Fruit fly (Drosophila melanogaster) whole organism, embryonic: Measurements from ENCODE around the gene CG12081.

ENCODE experiments used
- B-H2 ChIP-seq: fragments of 200-800 bp; sonication (Bioruptor generic); optimal IDR thresholded peaks from 2 replicates; lab custom pipeline; 2018; ENCODE audit warnings: missing biosample characterization, mild to moderate bottlenecking, missing genetic modification characterization
- BEAF-32 ChIP-seq: fragments of 200-800 bp; sonication (Bioruptor generic); optimal IDR thresholded peaks from 3 replicates; lab custom pipeline; 2017; ENCODE audit warnings: missing biosample characterization, missing genetic modification characterization, mild to moderate bottlenecking, moderate library complexity, missing genetic modification reagents
- Bgb ChIP-seq: fragments of 200-800 bp; sonication (Bioruptor generic); IDR thresholded peaks from 2 replicates; pipeline ENCODE4 v1.3.6; 2022; ENCODE audit warnings: missing biosample characterization, missing genetic modification characterization; ENCODE audit not compliant: partially characterized antibody
- C15 ChIP-seq: fragments of 200-800 bp; sonication (Bioruptor generic); IDR thresholded peaks from 3 replicates; pipeline ENCODE4 v1.3.6; 2022; ENCODE audit warnings: missing biosample characterization, missing genetic modification characterization
- CG10431 ChIP-seq: fragments of 200-800 bp; sonication (Bioruptor generic); optimal IDR thresholded peaks from 3 replicates; lab custom pipeline; 2018; ENCODE audit warnings: missing biosample characterization, mild to moderate bottlenecking, missing genetic modification characterization
- CG12236 ChIP-seq: fragments of 200-800 bp; sonication (Bioruptor generic); optimal IDR thresholded peaks from 2 replicates; lab custom pipeline; 2016; ENCODE audit warnings: missing biosample characterization, missing genetic modification characterization
- CG13775 ChIP-seq: fragments of 200-800 bp; sonication (Bioruptor generic); optimal IDR thresholded peaks from 3 replicates; lab custom pipeline; 2017; ENCODE audit warnings: missing biosample characterization, mild to moderate bottlenecking, missing genetic modification characterization
- CG15011 ChIP-seq: fragments of 200-800 bp; sonication (Bioruptor generic); optimal IDR thresholded peaks from 3 replicates; lab custom pipeline; 2018; ENCODE audit warnings: missing biosample characterization, mild to moderate bottlenecking, missing genetic modification characterization
- CG17568 ChIP-seq: fragments of 200-800 bp; sonication (Bioruptor generic); optimal IDR thresholded peaks from 2 replicates; lab custom pipeline; 2018; ENCODE audit warnings: missing biosample characterization, mild to moderate bottlenecking, missing genetic modification characterization, moderate library complexity
- CG2129 ChIP-seq: fragments of 200-800 bp; sonication (Bioruptor generic); IDR thresholded peaks from 2 replicates; pipeline ENCODE4 v1.3.6; 2022; ENCODE audit warnings: missing biosample characterization, missing genetic modification characterization; ENCODE audit not compliant: partially characterized antibody
- CG2202 ChIP-seq: fragments of 200-800 bp; sonication (Bioruptor generic); optimal IDR thresholded peaks from 2 replicates; lab custom pipeline; 2018; ENCODE audit warnings: missing biosample characterization, mild to moderate bottlenecking, missing genetic modification characterization
- CG2875 ChIP-seq: fragments of 200-800 bp; sonication (Bioruptor generic); optimal IDR thresholded peaks from 2 replicates; lab custom pipeline; 2017; ENCODE audit warnings: missing biosample characterization, mild to moderate bottlenecking, missing genetic modification characterization, missing genetic modification reagents
- CG32767 ChIP-seq: fragments of 200-800 bp; sonication (Bioruptor generic); IDR thresholded peaks from 2 replicates; pipeline ENCODE4 v1.3.6; 2022; ENCODE audit warnings: missing biosample characterization, missing genetic modification characterization
- CG33557 ChIP-seq: fragments of 200-800 bp; sonication (Bioruptor generic); optimal IDR thresholded peaks from 2 replicates; lab custom pipeline; 2019; ENCODE audit warnings: missing biosample characterization, mild to moderate bottlenecking, missing genetic modification characterization, moderate library complexity
- CG3847 ChIP-seq: fragments of 200-800 bp; sonication (Bioruptor generic); IDR thresholded peaks from 2 replicates; pipeline ENCODE4 v1.3.6; 2022; ENCODE audit warnings: missing biosample characterization, missing genetic modification characterization
- CG4360 ChIP-seq: fragments of 200-800 bp; sonication (Bioruptor generic); IDR thresholded peaks from 2 replicates; pipeline ENCODE4 v1.3.6; 2022; ENCODE audit warnings: missing biosample characterization, missing genetic modification characterization
- CG4404 ChIP-seq: fragments of 200-800 bp; sonication (Bioruptor generic); IDR thresholded peaks from 2 replicates; pipeline ENCODE4 v1.3.6; 2022; ENCODE audit warnings: missing biosample characterization, missing genetic modification characterization
- CG5245 ChIP-seq: fragments of 200-800 bp; sonication (Bioruptor generic); optimal IDR thresholded peaks from 3 replicates; lab custom pipeline; 2016; ENCODE audit warnings: missing biosample characterization, missing genetic modification characterization
- CG7556 ChIP-seq: fragments of 200-800 bp; sonication (Bioruptor generic); optimal IDR thresholded peaks from 2 replicates; lab custom pipeline; 2017; ENCODE audit warnings: missing biosample characterization, mild to moderate bottlenecking, missing genetic modification characterization
- CG8359 ChIP-seq: fragments of 200-800 bp; sonication (Bioruptor generic); optimal IDR thresholded peaks from 2 replicates; lab custom pipeline; 2017; ENCODE audit warnings: missing biosample characterization, mild to moderate bottlenecking, missing genetic modification characterization, borderline replicate concordance
- CG8944 ChIP-seq: fragments of 200-800 bp; sonication (Bioruptor generic); optimal IDR thresholded peaks from 3 replicates; lab custom pipeline; 2016; ENCODE audit warnings: missing biosample characterization, missing genetic modification characterization
- D ChIP-seq, 2 experiments: fragments of 200-800 bp in 1 of 2; fragments of >200 bp in 1 of 2; sonication (Bioruptor generic) in 1 of 2; optimal IDR thresholded peaks; 2 replicates in 1 of 2; 3 replicates in 1 of 2; lab custom pipeline; 2017; ENCODE audit warnings: mild to moderate bottlenecking in 1 of 2, missing biosample characterization in 1 of 2, missing genetic modification characterization in 1 of 2, missing genetic modification reagents in 1 of 2
- Dref ChIP-seq: fragments of 200-800 bp; sonication (Bioruptor generic); IDR thresholded peaks from 2 replicates; pipeline ENCODE4 v1.3.6; 2022; ENCODE audit warnings: missing biosample characterization, missing genetic modification characterization
- Ets65A ChIP-seq: fragments of 200-800 bp; sonication (Bioruptor generic); peaks from one replicate; lab custom pipeline; 2016; ENCODE audit warnings: missing biosample characterization, missing genetic modification characterization
- Gug ChIP-seq: fragments of 200-800 bp; sonication (Bioruptor generic); IDR thresholded peaks from 4 replicates; pipeline ENCODE4 v1.3.6; 2022; ENCODE audit warnings: missing biosample characterization, missing genetic modification characterization
- HHEX ChIP-seq: fragments of 200-800 bp; sonication (Bioruptor generic); optimal IDR thresholded peaks from 3 replicates; lab custom pipeline; 2017; ENCODE audit warnings: missing biosample characterization, mild to moderate bottlenecking, missing genetic modification characterization, missing genetic modification reagents
- HLH3B ChIP-seq: fragments of 200-800 bp; sonication (Bioruptor generic); IDR thresholded peaks from 2 replicates; pipeline ENCODE4 v1.3.6; 2022; ENCODE audit warnings: missing biosample characterization, missing genetic modification characterization
- Lhr ChIP-seq: fragments of 200-800 bp; sonication (Bioruptor generic); optimal IDR thresholded peaks from 3 replicates; lab custom pipeline; 2017; ENCODE audit warnings: mild to moderate bottlenecking, missing biosample characterization, missing genetic modification reagents, missing genetic modification characterization
- NC2β ChIP-seq: fragments of 200-800 bp; sonication (Bioruptor generic); optimal IDR thresholded peaks from 2 replicates; lab custom pipeline; 2016; ENCODE audit warnings: missing biosample characterization, missing genetic modification characterization
- PHDP ChIP-seq: fragments of 200-800 bp; sonication (Bioruptor generic); optimal IDR thresholded peaks from 3 replicates; lab custom pipeline; 2018; ENCODE audit warnings: missing biosample characterization, mild to moderate bottlenecking, missing genetic modification characterization, moderate library complexity
- Ssrp ChIP-seq: fragments of 200-800 bp; sonication (Bioruptor generic); optimal IDR thresholded peaks from 2 replicates; lab custom pipeline; 2018; ENCODE audit warnings: missing biosample characterization, mild to moderate bottlenecking, missing genetic modification characterization, moderate library complexity
- Trl ChIP-seq, 3 experiments: fragments of >200 bp in 2 of 3; fragments of 200-800 bp in 1 of 3; sonication (Bioruptor generic) in 1 of 3; optimal IDR thresholded peaks; 2 replicates in 1 of 3; 3 replicates in 2 of 3; lab custom pipeline; 2016 to 2017; ENCODE audit warnings: missing biosample characterization in 1 of 3, missing genetic modification characterization in 1 of 3
- Usf ChIP-seq: fragments of 200-800 bp; sonication (Bioruptor generic); optimal IDR thresholded peaks from 2 replicates; lab custom pipeline; 2017; ENCODE audit warnings: missing genotype, missing biosample characterization, missing genetic modification characterization
- YL-1 ChIP-seq: fragments of 200-800 bp; sonication (Bioruptor generic); optimal IDR thresholded peaks from 3 replicates; lab custom pipeline; 2017; ENCODE audit warnings: missing biosample characterization, mild to moderate bottlenecking, missing genetic modification characterization
- aop ChIP-seq: fragments of 200-800 bp; sonication (Bioruptor generic); IDR thresholded peaks from 2 replicates; pipeline ENCODE4 v1.3.6; 2022; ENCODE audit warnings: missing biosample characterization, missing genetic modification characterization
- chinmo ChIP-seq: fragments of 200-800 bp; sonication (Bioruptor generic); IDR thresholded peaks from 4 replicates; pipeline ENCODE4 v1.3.6; 2022; ENCODE audit warnings: missing biosample characterization, missing genetic modification characterization; ENCODE audit not compliant: partially characterized antibody
- crp ChIP-seq, 2 experiments: fragments of 200-800 bp; sonication (Bioruptor generic); optimal IDR thresholded peaks; 2 replicates in 1 of 2; 3 replicates in 1 of 2; lab custom pipeline; 2017; ENCODE audit warnings: missing biosample characterization in 2 of 2, missing genetic modification characterization in 2 of 2, mild to moderate bottlenecking in 1 of 2, moderate library complexity in 1 of 2
- dm ChIP-seq: fragments of 200-800 bp; sonication (Bioruptor generic); optimal IDR thresholded peaks from 3 replicates; lab custom pipeline; 2016; ENCODE audit warnings: missing biosample characterization, missing genetic modification characterization
- dpn ChIP-seq, 2 experiments: fragments of 200-800 bp; sonication (Bioruptor generic); optimal IDR thresholded peaks; 3 replicates each; lab custom pipeline; 2016; ENCODE audit warnings: missing biosample characterization in 2 of 2, missing genetic modification characterization in 2 of 2
- ewg ChIP-seq: fragments of 200-800 bp; sonication (Bioruptor generic); optimal IDR thresholded peaks from 3 replicates; lab custom pipeline; 2017; ENCODE audit warnings: mild to moderate bottlenecking, missing biosample characterization, missing genetic modification reagents, missing genetic modification characterization
- exex ChIP-seq: fragments of 200-800 bp; sonication (Bioruptor generic); optimal IDR thresholded peaks from 4 replicates; lab custom pipeline; 2018; ENCODE audit warnings: missing biosample characterization, mild to moderate bottlenecking, missing genetic modification characterization, moderate library complexity
- fru ChIP-seq: fragments of >200 bp; optimal IDR thresholded peaks from 2 replicates; lab custom pipeline; 2017
- grau ChIP-seq: fragments of 200-800 bp; optimal IDR thresholded peaks from 3 replicates; lab custom pipeline; 2019; ENCODE audit warnings: missing biosample characterization, mild to moderate bottlenecking, missing genetic modification characterization, moderate library complexity
- grn ChIP-seq: fragments of 200-800 bp; sonication (Bioruptor generic); optimal IDR thresholded peaks from 3 replicates; lab custom pipeline; 2017; ENCODE audit warnings: missing biosample characterization, missing genetic modification characterization
- ham ChIP-seq: fragments of 200-800 bp; sonication (Bioruptor generic); IDR thresholded peaks from 2 replicates; pipeline ENCODE4 v1.3.6; 2022; ENCODE audit warnings: missing biosample characterization, missing genetic modification characterization
- luna ChIP-seq: fragments of 200-800 bp; sonication (Bioruptor generic); optimal IDR thresholded peaks from 2 replicates; lab custom pipeline; 2016; ENCODE audit warnings: missing biosample characterization, missing genetic modification characterization
- nerfin-2 ChIP-seq: fragments of 200-800 bp; sonication (Bioruptor generic); IDR thresholded peaks from 2 replicates; pipeline ENCODE4 v1.3.6; 2022; ENCODE audit warnings: missing biosample characterization, missing genetic modification characterization; ENCODE audit not compliant: partially characterized antibody
- pita ChIP-seq: fragments of 200-800 bp; sonication (Bioruptor generic); optimal IDR thresholded peaks from 2 replicates; lab custom pipeline; 2017; ENCODE audit warnings: missing biosample characterization, mild to moderate bottlenecking, missing genetic modification characterization
- stc ChIP-seq: fragments of 200-800 bp; sonication (Bioruptor generic); IDR thresholded peaks from 2 replicates; pipeline ENCODE4 v1.3.6; 2022; ENCODE audit warnings: missing biosample characterization, missing genetic modification characterization
- sug ChIP-seq: fragments of 200-800 bp; optimal IDR thresholded peaks from 2 replicates; lab custom pipeline; 2019; ENCODE audit warnings: missing biosample characterization, mild to moderate bottlenecking, missing genetic modification characterization, moderate library complexity

CG12081 gene

DNA sequence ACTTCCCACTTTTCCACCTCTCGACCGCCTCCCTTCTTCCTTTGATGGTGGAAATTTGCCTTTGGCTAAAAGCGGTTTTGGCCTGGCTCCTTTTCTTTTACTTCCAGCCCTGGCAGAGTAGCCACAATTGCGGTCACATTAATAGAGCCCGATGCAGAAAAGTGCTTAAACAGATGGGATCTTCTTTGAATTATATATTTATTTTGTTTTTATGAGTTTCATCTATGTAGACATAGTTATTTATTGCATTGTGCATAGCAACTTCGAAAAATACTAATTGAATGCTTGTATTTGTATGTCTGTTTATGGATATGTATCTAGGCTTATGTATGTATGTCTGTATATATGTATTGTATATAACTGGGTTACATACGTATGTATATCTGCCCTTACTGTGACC is 46.6 kb upstream of the CG12081 start (continued):
- TF ChIP-seq Lhr (GFP tag; lab: Kevin White, UChicago) (no peak), CG15011 (peak; percentile 15), dpn (GFP tag; optimal IDR thresholded peaks at IDR 0.05; lab: Kevin White, UChicago) (peak; percentile 1 to 45), crp (GFP tag; optimal IDR thresholded peaks at IDR 0.05; lab: Kevin White, UChicago) (no peak), CG4360 (GFP tag; lab: Robert Waterston, UW) (no peak), CG2875 (GFP tag; lab: Kevin White, UChicago) (no peak), sug (peak; percentile 38), Usf (GFP tag; lab: Kevin White, UChicago) (no peak), Bgb (GFP tag; lab: Robert Waterston, UW) (no peak), CG13775 (GFP tag; lab: Kevin White, UChicago) (no peak), Ets65A (no peak), CG33557 (GFP tag; lab: Kevin White, UChicago) (no peak), CG7556 (GFP tag; lab: Kevin White, UChicago) (peak; percentile 69), CG10431 (GFP tag; lab: Kevin White, UChicago) (no peak), nerfin-2 (GFP tag; lab: Robert Waterston, UW) (no peak), CG3847 (GFP tag; lab: Robert Waterston, UW) (no peak), stc (GFP tag; lab: Robert Waterston, UW) (peak; percentile 73), Dref (no peak), CG2202 (tag; lab: Kevin White, UChicago) (no peak), Trl (optimal IDR thresholded peaks at IDR 0.05; lab: Kevin White, UChicago) (no peak), Trl (GFP tag; optimal IDR thresholded peaks at IDR 0.05; lab: Kevin White, UChicago) (no peak), BEAF-32 (no peak), exex (tag; lab: Kevin White, UChicago) (peak; percentile 21), CG17568 (GFP tag; lab: Kevin White, UChicago) (peak; percentile 64), PHDP (tag; lab: Kevin White, UChicago) (peak; percentile 70), NC2β (GFP tag; lab: Kevin White, UChicago) (no peak), C15 (GFP tag; lab: Robert Waterston, UW) (no peak), YL-1 (GFP tag; lab: Kevin White, UChicago) (no peak), pita (no peak), CG12236 (no peak), Ssrp (tag; lab: Kevin White, UChicago) (peak; percentile 36), Gug (GFP tag; lab: Robert Waterston, UW) (peak; percentile 25; the same call in 1 of the 4 replicates), aop (GFP tag; lab: Robert Waterston, UW) (no peak), CG8944 (GFP tag; lab: Kevin White, UChicago) (no peak), luna (GFP tag; lab: Kevin White, UChicago) (no peak), D (optimal IDR thresholded peaks at IDR 0.05; lab: Kevin White, UChicago) (no peak), D (GFP tag; optimal IDR thresholded peaks at IDR 0.05; lab: Kevin White, UChicago) (no peak), CG4404 (0 out of 2 replicates have a peak, but pooled peaks have one; percentile 9), CG8359 (GFP tag; lab: Kevin White, UChicago) (no peak), B-H2 (GFP tag; lab: Kevin White, UChicago) (no peak), CG2129 (GFP tag; lab: Robert Waterston, UW) (no peak), dm (GFP tag; lab: Kevin White, UChicago) (no peak), grn (GFP tag; lab: Kevin White, UChicago) (no peak), CG5245 (peak; percentile 26), ewg (peak; percentile 4), CG32767 (GFP tag; lab: Robert Waterston, UW) (no peak), grau (tag; lab: Kevin White, UChicago) (peak; percentile 76), HHEX (peak; percentile 60), ham (GFP tag; lab: Robert Waterston, UW) (no peak), HLH3B (GFP tag; lab: Robert Waterston, UW) (peak; percentile 37; the same call in 1 of the 2 replicates), fru (lab: Kevin White, UChicago) (no peak), chinmo (GFP tag; lab: Robert Waterston, UW) (no peak)
